Worm (Caenorhabditis elegans): ENCODE data around the gene C27D9.2.

ce11 chrII:4779753-4780152 lies 23.1 kb upstream of the C27D9.2 start:
- TF ChIP-seq mdl-1 (tag; optimal IDR thresholded peaks at IDR 0.05) (no peak), ceh-9 (tag; optimal IDR thresholded peaks at IDR 0.05) (no peak), pha-4 (tag; optimal IDR thresholded peaks at IDR 0.05) (peak; percentile 49), fos-1 (tag; optimal IDR thresholded peaks at IDR 0.05) (no peak), nhr-67 (tag; optimal IDR thresholded peaks at IDR 0.05) (no peak), fkh-10 (GFP tag; optimal IDR thresholded peaks at IDR 0.05) (no peak), elt-2 (tag; optimal IDR thresholded peaks at IDR 0.05) (no peak), nhr-28 (tag; optimal IDR thresholded peaks at IDR 0.05) (no peak)
